Worm (Caenorhabditis elegans) whole organism, L3 larva: ENCODE measurements around the gene srh-112.

Experiments used
- R02D3.7 ChIP-seq: fragments of 150-350 bp; optimal IDR thresholded peaks from 2 replicates; lab custom pipeline; 2014; ENCODE audit warnings: missing biosample characterization, missing genetic modification characterization
- ama-1 ChIP-seq: fragments of 150-350 bp; optimal IDR thresholded peaks from 2 replicates; lab custom pipeline; 2018
- daf-12 ChIP-seq: fragments of 150-350 bp; optimal IDR thresholded peaks from 2 replicates; lab custom pipeline; 2014; ENCODE audit warnings: missing biosample characterization, missing genetic modification reagents, missing genetic modification characterization
- egl-5 ChIP-seq: fragments of 150-350 bp; optimal IDR thresholded peaks from 2 replicates; lab custom pipeline; 2017; ENCODE audit warnings: missing biosample characterization, missing genetic modification reagents, missing genetic modification characterization, inconsistent platforms
- lin-39 ChIP-seq: fragments of 150-350 bp; optimal IDR thresholded peaks from 2 replicates; lab custom pipeline; 2018; ENCODE audit warnings: missing biosample characterization, missing genetic modification reagents, missing genetic modification characterization
- mdl-1 ChIP-seq: fragments of 150-350 bp; optimal IDR thresholded peaks from 2 replicates; lab custom pipeline; 2014; ENCODE audit warnings: missing biosample characterization, missing genetic modification characterization
- nfya-1 ChIP-seq: sonication (generic microtip); optimal IDR thresholded peaks from 2 replicates; lab custom pipeline; 2017; ENCODE audit warnings: missing genetic modification characterization, mild to moderate bottlenecking, missing compliant biosample characterization, antibody characterized with exemption, moderate library complexity; ENCODE audit not compliant: insufficient read depth
- nhr-11 ChIP-seq: fragments of 150-350 bp; optimal IDR thresholded peaks from 2 replicates; lab custom pipeline; 2014; ENCODE audit warnings: missing biosample characterization, missing genetic modification characterization
- nhr-23 ChIP-seq: fragments of 150-350 bp; optimal IDR thresholded peaks from 2 replicates; lab custom pipeline; 2014; ENCODE audit warnings: missing biosample characterization, missing genetic modification reagents, missing genetic modification characterization
- nhr-237 ChIP-seq: fragments of 150-350 bp; optimal IDR thresholded peaks from 2 replicates; lab custom pipeline; 2014; ENCODE audit warnings: missing biosample characterization, missing genetic modification characterization
- nhr-25 ChIP-seq: sonication (generic microtip); optimal IDR thresholded peaks from 2 replicates; lab custom pipeline; 2017; ENCODE audit warnings: missing biosample characterization, missing genetic modification characterization
- nhr-76 ChIP-seq: fragments of 150-350 bp; sonication (generic microtip); optimal IDR thresholded peaks from 5 replicates; lab custom pipeline; 2014; ENCODE audit warnings: missing biosample characterization, missing genetic modification characterization
- snpc-4 ChIP-seq: fragments of 150-350 bp; optimal IDR thresholded peaks from 2 replicates; lab custom pipeline; 2014; ENCODE audit warnings: missing biosample characterization, missing genetic modification characterization
- tbx-2 ChIP-seq: sonication (generic microtip); optimal IDR thresholded peaks from 2 replicates; lab custom pipeline; 2016; ENCODE audit warnings: mild to moderate bottlenecking, missing genetic modification characterization, missing compliant biosample characterization

ce11 chrV:17236345-17236744 is 10.3 kb upstream of the srh-112 start, which contains the start of gene T19C9.10:
- TF ChIP-seq snpc-4 (tag; lab: Kevin White, UChicago) = no peak
- no peak for TF ChIP-seq nhr-11 (tag; lab: Kevin White, UChicago)
- no peak for TF ChIP-seq lin-39 (tag; lab: Kevin White, UChicago)
- TF ChIP-seq nhr-237 (tag; lab: Kevin White, UChicago) = no peak
- no peak for TF ChIP-seq R02D3.7 (tag; lab: Kevin White, UChicago)
- no peak for TF ChIP-seq nhr-76
- no peak for TF ChIP-seq tbx-2 (tag; lab: Kevin White, UChicago)
- no peak for TF ChIP-seq egl-5
- TF ChIP-seq ama-1 (lab: Kevin White, UChicago) = no peak
- no peak for TF ChIP-seq nhr-23
- TF ChIP-seq nfya-1 (tag; lab: Kevin White, UChicago) = no peak
- TF ChIP-seq daf-12 (tag; lab: Kevin White, UChicago) = no peak
- TF ChIP-seq mdl-1 (tag; lab: Kevin White, UChicago) = no peak
- no peak for TF ChIP-seq nhr-25 (tag; lab: Kevin White, UChicago)
